Worm (Caenorhabditis elegans) whole organism, L3 larva: ENCODE data around the gene K05F1.1.

Experiments used
- ZK546.5 ChIP-seq: sonication (generic microtip); optimal IDR thresholded peaks from 2 replicates; lab custom pipeline; 2017; ENCODE audit warnings: missing biosample characterization, missing genetic modification characterization
- aly-2 ChIP-seq: fragments of 150-350 bp; optimal IDR thresholded peaks from 2 replicates; lab custom pipeline; 2014; ENCODE audit warnings: missing biosample characterization, missing genetic modification characterization
- ama-1 ChIP-seq: fragments of 150-350 bp; optimal IDR thresholded peaks from 2 replicates; lab custom pipeline; 2018
- ceh-16 ChIP-seq: sonication (generic microtip); optimal IDR thresholded peaks from 2 replicates; lab custom pipeline; 2017; ENCODE audit warnings: missing biosample characterization, missing genetic modification characterization
- ceh-28 ChIP-seq: fragments of 150-350 bp; optimal IDR thresholded peaks from 2 replicates; lab custom pipeline; 2014; ENCODE audit warnings: missing biosample characterization, missing genetic modification reagents, missing genetic modification characterization
- ceh-82 ChIP-seq: fragments of 150-350 bp; optimal IDR thresholded peaks from 2 replicates; lab custom pipeline; 2014; ENCODE audit warnings: missing biosample characterization, missing genetic modification characterization
- ceh-9 ChIP-seq: sonication (generic microtip); optimal IDR thresholded peaks from 2 replicates; lab custom pipeline; 2018; ENCODE audit warnings: missing biosample characterization, missing genetic modification characterization
- egl-27 ChIP-seq: sonication (generic microtip); optimal IDR thresholded peaks from 4 replicates; lab custom pipeline; 2017; ENCODE audit warnings: missing biosample characterization, missing genetic modification reagents, missing genetic modification characterization
- elt-2 ChIP-seq: sonication (generic microtip); optimal IDR thresholded peaks from 2 replicates; lab custom pipeline; 2016; ENCODE audit warnings: missing genetic modification reagents, mild to moderate bottlenecking, missing genetic modification characterization, missing compliant biosample characterization
- elt-3 ChIP-seq, 3 experiments: fragments of 150-350 bp in 1 of 3; sonication (generic microtip) in 2 of 3; optimal IDR thresholded peaks; 2 replicates in 2 of 3; 4 replicates in 1 of 3; lab custom pipeline; 2014 to 2017; ENCODE audit warnings: missing biosample characterization in 3 of 3, missing genetic modification characterization in 3 of 3
- eor-1 ChIP-seq, 2 experiments: fragments of 150-350 bp; optimal IDR thresholded peaks; 2 replicates each; lab custom pipeline; 2014 to 2018; ENCODE audit warnings: missing biosample characterization in 2 of 2, missing genetic modification characterization in 2 of 2
- fkh-10 ChIP-seq: sonication (generic microtip); optimal IDR thresholded peaks from 2 replicates; lab custom pipeline; 2017; ENCODE audit warnings: missing biosample characterization, missing genetic modification reagents, missing genetic modification characterization
- hmg-11 ChIP-seq: sonication (generic microtip); optimal IDR thresholded peaks from 2 replicates; lab custom pipeline; 2016; ENCODE audit warnings: missing genetic modification characterization, missing compliant biosample characterization
- lin-15B ChIP-seq: fragments of 150-350 bp; optimal IDR thresholded peaks from 2 replicates; lab custom pipeline; 2014; ENCODE audit warnings: missing biosample characterization, missing genetic modification characterization
- lin-39 ChIP-seq: fragments of 150-350 bp; optimal IDR thresholded peaks from 2 replicates; lab custom pipeline; 2018; ENCODE audit warnings: missing biosample characterization, missing genetic modification reagents, missing genetic modification characterization
- lsy-12 ChIP-seq: sonication (generic microtip); optimal IDR thresholded peaks from 2 replicates; lab custom pipeline; 2016; ENCODE audit warnings: mild to moderate bottlenecking, missing genetic modification characterization, missing compliant biosample characterization
- mdl-1 ChIP-seq: fragments of 150-350 bp; optimal IDR thresholded peaks from 2 replicates; lab custom pipeline; 2014; ENCODE audit warnings: missing biosample characterization, missing genetic modification characterization
- nfya-1 ChIP-seq: sonication (generic microtip); optimal IDR thresholded peaks from 2 replicates; lab custom pipeline; 2017; ENCODE audit warnings: missing genetic modification characterization, mild to moderate bottlenecking, missing compliant biosample characterization, antibody characterized with exemption, moderate library complexity; ENCODE audit not compliant: insufficient read depth
- nhr-11 ChIP-seq: fragments of 150-350 bp; optimal IDR thresholded peaks from 2 replicates; lab custom pipeline; 2014; ENCODE audit warnings: missing biosample characterization, missing genetic modification characterization
- nhr-12 ChIP-seq: fragments of 150-350 bp; optimal IDR thresholded peaks from 2 replicates; lab custom pipeline; 2014; ENCODE audit warnings: missing biosample characterization, missing genetic modification characterization
- nhr-23 ChIP-seq: fragments of 150-350 bp; optimal IDR thresholded peaks from 2 replicates; lab custom pipeline; 2014; ENCODE audit warnings: missing biosample characterization, missing genetic modification reagents, missing genetic modification characterization
- nhr-25 ChIP-seq: sonication (generic microtip); optimal IDR thresholded peaks from 2 replicates; lab custom pipeline; 2017; ENCODE audit warnings: missing biosample characterization, missing genetic modification characterization
- nhr-28 ChIP-seq: fragments of 150-350 bp; optimal IDR thresholded peaks from 2 replicates; lab custom pipeline; 2014; ENCODE audit warnings: missing biosample characterization, missing genetic modification characterization
- nhr-43 ChIP-seq: sonication (generic microtip); optimal IDR thresholded peaks from 2 replicates; lab custom pipeline; 2016; ENCODE audit warnings: mild to moderate bottlenecking, missing genetic modification characterization, missing compliant biosample characterization; ENCODE audit not compliant: poor library complexity, severe bottlenecking
- nhr-67 ChIP-seq: fragments of 150-350 bp; optimal IDR thresholded peaks from 2 replicates; lab custom pipeline; 2014; ENCODE audit warnings: missing biosample characterization, missing genetic modification characterization
- nhr-76 ChIP-seq: fragments of 150-350 bp; sonication (generic microtip); optimal IDR thresholded peaks from 5 replicates; lab custom pipeline; 2014; ENCODE audit warnings: missing biosample characterization, missing genetic modification characterization
- nhr-77 ChIP-seq: fragments of 150-350 bp; optimal IDR thresholded peaks from 2 replicates; lab custom pipeline; 2014; ENCODE audit warnings: missing biosample characterization, missing genetic modification characterization
- pha-4 ChIP-seq: fragments of 150-350 bp; optimal IDR thresholded peaks from 2 replicates; lab custom pipeline; 2014; ENCODE audit warnings: missing biosample characterization, missing genetic modification reagents, missing genetic modification characterization
- sea-2 ChIP-seq: fragments of 150-350 bp; sonication (generic microtip); optimal IDR thresholded peaks from 4 replicates; lab custom pipeline; 2014; ENCODE audit warnings: missing biosample characterization, missing genetic modification reagents, missing genetic modification characterization
- skn-1 ChIP-seq: fragments of 150-350 bp; optimal IDR thresholded peaks from 2 replicates; lab custom pipeline; 2014; ENCODE audit warnings: missing biosample characterization, missing genetic modification characterization
- snpc-4 ChIP-seq: fragments of 150-350 bp; optimal IDR thresholded peaks from 2 replicates; lab custom pipeline; 2014; ENCODE audit warnings: missing biosample characterization, missing genetic modification characterization
- tbx-2 ChIP-seq: sonication (generic microtip); optimal IDR thresholded peaks from 2 replicates; lab custom pipeline; 2016; ENCODE audit warnings: mild to moderate bottlenecking, missing genetic modification characterization, missing compliant biosample characterization
- unc-39 ChIP-seq: sonication (generic microtip); optimal IDR thresholded peaks from 4 replicates; lab custom pipeline; 2017; ENCODE audit warnings: missing biosample characterization, missing genetic modification characterization
- unc-62 ChIP-seq: fragments of 150-350 bp; sonication (generic microtip); optimal IDR thresholded peaks from 4 replicates; lab custom pipeline; 2014; ENCODE audit warnings: missing biosample characterization, missing genetic modification reagents, missing genetic modification characterization
- zag-1 ChIP-seq: fragments of 150-350 bp; optimal IDR thresholded peaks from 2 replicates; lab custom pipeline; 2014; ENCODE audit warnings: missing biosample characterization, missing genetic modification characterization
- ztf-11 ChIP-seq: fragments of 150-350 bp; optimal IDR thresholded peaks from 2 replicates; lab custom pipeline; 2014; ENCODE audit warnings: missing biosample characterization, missing genetic modification characterization

The K05F1.1 gene

ce11 chrII:5774120-5774519 lies 27.1 kb upstream of the K05F1.1 start, which contains the start of the genes dmd-5 and F10C1.1:
Gene dmd-5, minus strand, starts transcription at chrII:5774220.
Gene F10C1.1, plus strand, starts transcription at chrII:5774229.
- no peak for TF ChIP-seq nhr-67
- no peak for TF ChIP-seq nhr-23 (tag; lab: Kevin White, UChicago)
- no peak for TF ChIP-seq ceh-28 (tag; lab: Kevin White, UChicago)
- no peak for TF ChIP-seq pha-4 (tag; lab: Kevin White, UChicago)
- TF ChIP-seq ZK546.5 (tag; lab: Kevin White, UChicago), result no peak
- no peak for TF ChIP-seq aly-2 (tag; lab: Kevin White, UChicago)
- no peak for TF ChIP-seq eor-1 (tag; optimal IDR thresholded peaks at IDR 0.05; lab: Kevin White, UChicago)
- no peak for TF ChIP-seq egl-27 (tag; lab: Kevin White, UChicago)
- no peak for TF ChIP-seq nhr-12 (tag; lab: Kevin White, UChicago)
- TF ChIP-seq tbx-2 (tag; lab: Kevin White, UChicago), result no peak
- TF ChIP-seq zag-1, result no peak
- no peak for TF ChIP-seq nhr-25 (tag; lab: Kevin White, UChicago)
- TF ChIP-seq nhr-76 (tag; lab: Kevin White, UChicago), result no peak
- no peak for TF ChIP-seq nfya-1
- TF ChIP-seq ceh-82 (tag; lab: Kevin White, UChicago), result no peak

ce11 chrII:5774879-5775278 lies 26.3 kb upstream of the K05F1.1 start:
- TF ChIP-seq nhr-76 (tag; lab: Kevin White, UChicago) (no peak), ama-1 (lab: Kevin White, UChicago) (no peak), nhr-28 (tag; lab: Kevin White, UChicago) (no peak), skn-1 (tag; lab: Kevin White, UChicago) (no peak), nhr-23 (tag; lab: Kevin White, UChicago) (no peak), sea-2 (GFP tag; lab: Kevin White, UChicago) (no peak)

ce11 chrII:5777372-5777771 lies 23.8 kb upstream of the K05F1.1 start:
- no peak for TF ChIP-seq ZK546.5 (tag; lab: Kevin White, UChicago)
- no peak for TF ChIP-seq ceh-9
- TF ChIP-seq fkh-10 (GFP tag; lab: Kevin White, UChicago), result no peak
- TF ChIP-seq nhr-76 (tag; lab: Kevin White, UChicago), result no peak
- no peak for TF ChIP-seq unc-62 (GFP tag; lab: Kevin White, UChicago)

- TF ChIP-seq lin-39 (tag; lab: Kevin White, UChicago) (peak; percentile 1), ceh-9 (no peak), aly-2 (tag; lab: Kevin White, UChicago) (no peak), hmg-11 (peak; percentile 56), skn-1 (tag; lab: Kevin White, UChicago) (peak; percentile 22), fkh-10 (GFP tag; lab: Kevin White, UChicago) (peak; percentile 21), nhr-23 (tag; lab: Kevin White, UChicago) (no peak), nfya-1 (peak; percentile 51), tbx-2 (tag; lab: Kevin White, UChicago) (no peak), ZK546.5 (tag; lab: Kevin White, UChicago) (no peak), ama-1 (lab: Kevin White, UChicago) (no peak)
Measured at ce11 chrII:5779866-5780265, 21.3 kb upstream of the K05F1.1 start.

- TF ChIP-seq ZK546.5 (tag; lab: Kevin White, UChicago) (no peak), lin-39 (tag; lab: Kevin White, UChicago) (peak; percentile 81), lin-15B (tag; lab: Kevin White, UChicago) (no peak), pha-4 (tag; lab: Kevin White, UChicago) (peak; percentile 24), nfya-1 (peak; percentile 47), unc-39 (tag; lab: Kevin White, UChicago) (no peak), ceh-16 (no peak), nhr-25 (tag; lab: Kevin White, UChicago) (no peak), ceh-28 (tag; lab: Kevin White, UChicago) (peak; percentile 26), hmg-11 (peak; percentile 37), skn-1 (tag; lab: Kevin White, UChicago) (peak; percentile 43), ceh-9 (no peak), nhr-43 (peak; percentile 24), nhr-11 (tag; lab: Kevin White, UChicago) (no peak), tbx-2 (tag; lab: Kevin White, UChicago) (peak; percentile 61), elt-2 (tag; lab: Kevin White, UChicago) (peak; percentile 73), zag-1 (no peak), nhr-77 (tag; lab: Kevin White, UChicago) (peak; percentile 40), ceh-82 (tag; lab: Kevin White, UChicago) (peak; percentile 25), nhr-28 (tag; lab: Kevin White, UChicago) (no peak), mdl-1 (tag; lab: Kevin White, UChicago) (peak; percentile 3), lsy-12 (tag; lab: Kevin White, UChicago) (peak; percentile 47), elt-3 (tag; optimal IDR thresholded peaks at IDR 0.05; lab: Kevin White, UChicago) (no peak), sea-2 (GFP tag; lab: Kevin White, UChicago) (no peak), snpc-4 (peak; percentile 15), nhr-76 (tag; lab: Kevin White, UChicago) (no peak), ztf-11 (tag; lab: Kevin White, UChicago) (no peak)
Measured at ce11 chrII:5781935-5782921, 19.0 kb upstream of the K05F1.1 start, which contains the start of gene K05F1.6. Gene K05F1.6, plus strand, starts transcription at chrII:5782520.
